Fruit fly (Drosophila melanogaster): ENCODE measurements around the gene CG1812.

CG1812 gene

dm6 chrX:20501040-20501609, 10.2 kb upstream of the CG1812 start (continued):
- no peak for TF ChIP-seq CG2129 (GFP tag; IDR thresholded peaks at IDR 0.05; ENCODE audit: partially characterized antibody)
- TF ChIP-seq CG7745 (tag; optimal IDR thresholded peaks at IDR 0.05) = no peak
- peak; percentile 1 for TF ChIP-seq CG7786 (GFP tag; optimal IDR thresholded peaks at IDR 0.05)
- no peak for TF ChIP-seq Oaz (GFP tag; IDR thresholded peaks at IDR 0.05)
- 0 out of 2 replicates have a peak, but pooled peaks have one; percentile 14 for TF ChIP-seq sens-2 (GFP tag; IDR thresholded peaks at IDR 0.05)
- peak; percentile 19; the same call in 1 of the 3 replicates for TF ChIP-seq croc (GFP tag; conservative IDR thresholded peaks at IDR 0.05)
- no peak for TF ChIP-seq Hand (GFP tag; optimal IDR thresholded peaks at IDR 0.05)
- no peak for TF ChIP-seq her (GFP tag; optimal IDR thresholded peaks at IDR 0.05)
- TF ChIP-seq fd3F (GFP tag; optimal IDR thresholded peaks at IDR 0.05) = peak; percentile 11
- TF ChIP-seq Hey (tag; optimal IDR thresholded peaks at IDR 0.05) = no peak
- no peak for TF ChIP-seq mld (GFP tag; IDR thresholded peaks at IDR 0.05; ENCODE audit: partially characterized antibody)
- peak; percentile 55 for TF ChIP-seq CG7839 (tag; optimal IDR thresholded peaks at IDR 0.05)
- TF ChIP-seq zen2 (GFP tag; IDR thresholded peaks at IDR 0.05; ENCODE audit: partially characterized antibody) = no peak
- TF ChIP-seq z (GFP tag; IDR thresholded peaks at IDR 0.05) = no peak
- TF ChIP-seq CG6813 (GFP tag; optimal IDR thresholded peaks at IDR 0.05) = no peak
- no peak for TF ChIP-seq ac (GFP tag; optimal IDR thresholded peaks at IDR 0.05)
- TF ChIP-seq crp (GFP tag; optimal IDR thresholded peaks at IDR 0.05) = no peak
- TF ChIP-seq chn (GFP tag; optimal IDR thresholded peaks at IDR 0.05) = peak; percentile 42
- no peak for TF ChIP-seq bowl (GFP tag; IDR thresholded peaks at IDR 0.05)
- no peak for TF ChIP-seq CG17612 (GFP tag; IDR thresholded peaks at IDR 0.05)
- TF ChIP-seq caup (GFP tag; optimal IDR thresholded peaks at IDR 0.05; ENCODE audit: severe bottlenecking) = no peak
- no peak for TF ChIP-seq CG14667 (GFP tag; IDR thresholded peaks at IDR 0.05)
- TF ChIP-seq br (optimal IDR thresholded peaks at IDR 0.05) = no peak
- no peak for TF ChIP-seq CG14050 (GFP tag; IDR thresholded peaks at IDR 0.05)
- 0 out of 2 replicates have a peak, but pooled peaks have one; percentile 6 for TF ChIP-seq CG31224 (GFP tag; IDR thresholded peaks at IDR 0.05)
- no peak for TF ChIP-seq Optix (GFP tag; IDR thresholded peaks at IDR 0.05)
- TF ChIP-seq CG4730 (GFP tag; IDR thresholded peaks at IDR 0.05) = 0 out of 2 replicates have a peak, but pooled peaks have one; percentile 28
- no peak for TF ChIP-seq CG3995 (GFP tag; optimal IDR thresholded peaks at IDR 0.05)
- no peak for TF ChIP-seq exex (tag; optimal IDR thresholded peaks at IDR 0.05)
- no peak for TF ChIP-seq gt (GFP tag; IDR thresholded peaks at IDR 0.05)
- peak; percentile 62 for TF ChIP-seq vvl (GFP tag; IDR thresholded peaks at IDR 0.05)
- TF ChIP-seq NC2β (GFP tag; optimal IDR thresholded peaks at IDR 0.05) = no peak
- TF ChIP-seq salm (tag; optimal IDR thresholded peaks at IDR 0.05) = no peak
- no peak for TF ChIP-seq btn (GFP tag; optimal IDR thresholded peaks at IDR 0.05)
- no peak for TF ChIP-seq Dip2 (GFP tag; IDR thresholded peaks at IDR 0.05)
- TF ChIP-seq CG17385 (GFP tag; optimal IDR thresholded peaks at IDR 0.05) = peak; percentile 51
- no peak for TF ChIP-seq jing (GFP tag; optimal IDR thresholded peaks at IDR 0.05)
- TF ChIP-seq twi (tag; optimal IDR thresholded peaks at IDR 0.05) = no peak
- no peak for TF ChIP-seq CG3838 (GFP tag; optimal IDR thresholded peaks at IDR 0.05)
- TF ChIP-seq seq (GFP tag; IDR thresholded peaks at IDR 0.05) = 0 out of 2 replicates have a peak, but pooled peaks have one; percentile 29
- TF ChIP-seq Pdp1 (GFP tag; optimal IDR thresholded peaks at IDR 0.05) = peak; percentile 5 to 25
- peak; percentile 46 for TF ChIP-seq CG7556 (GFP tag; optimal IDR thresholded peaks at IDR 0.05)
- TF ChIP-seq NfI (GFP tag; optimal IDR thresholded peaks at IDR 0.05) = peak; percentile 4
- TF ChIP-seq Mes4 (GFP tag; optimal IDR thresholded peaks at IDR 0.05) = peak; percentile 4
- peak; percentile 63 for TF ChIP-seq Sox102F (GFP tag; optimal IDR thresholded peaks at IDR 0.05)
- 0 out of 4 replicates have a peak, but pooled peaks have one; percentile 30 for TF ChIP-seq Gug (GFP tag; IDR thresholded peaks at IDR 0.05)
- peak; percentile 33 for TF ChIP-seq mam (GFP tag; optimal IDR thresholded peaks at IDR 0.05)
- no peak for TF ChIP-seq emc (GFP tag; optimal IDR thresholded peaks at IDR 0.05)
- TF ChIP-seq CG2889 (GFP tag; IDR thresholded peaks at IDR 0.05) = no peak
- TF ChIP-seq Fer2 (tag; optimal IDR thresholded peaks at IDR 0.05) = no peak
